Fruit fly (Drosophila melanogaster) whole organism, embryonic: ENCODE results near the gene CG7149.

Experiments used
- Adf1 ChIP-seq: fragments of 200-800 bp; sonication (Bioruptor generic); IDR thresholded peaks from 2 replicates; pipeline ENCODE4 v1.3.6; 2022; ENCODE audit warnings: missing biosample characterization, missing genetic modification characterization
- BtbVII ChIP-seq: fragments of 200-800 bp; sonication (Bioruptor generic); optimal IDR thresholded peaks from 3 replicates; lab custom pipeline; 2017; ENCODE audit warnings: missing biosample characterization, mild to moderate bottlenecking, missing genetic modification characterization
- CG12155 ChIP-seq: fragments of 200-800 bp; sonication (Bioruptor generic); optimal IDR thresholded peaks from 3 replicates; lab custom pipeline; 2016; ENCODE audit warnings: missing biosample characterization, missing genetic modification characterization
- CG12219 ChIP-seq: fragments of 200-800 bp; sonication (Bioruptor generic); optimal IDR thresholded peaks from 3 replicates; lab custom pipeline; 2018; ENCODE audit warnings: missing biosample characterization, mild to moderate bottlenecking, missing genetic modification characterization
- CG13287 ChIP-seq: fragments of 200-800 bp; sonication (Bioruptor generic); IDR thresholded peaks from 2 replicates; pipeline ENCODE4 v1.3.6; 2022; ENCODE audit warnings: missing biosample characterization, missing genetic modification characterization; ENCODE audit not compliant: partially characterized antibody
- CG15269 ChIP-seq: fragments of 200-800 bp; sonication (Bioruptor generic); optimal IDR thresholded peaks from 2 replicates; lab custom pipeline; 2018; ENCODE audit warnings: missing biosample characterization, mild to moderate bottlenecking, missing genetic modification characterization, moderate library complexity
- CG15696 ChIP-seq: fragments of 200-800 bp; sonication (Bioruptor generic); optimal IDR thresholded peaks from 2 replicates; lab custom pipeline; 2019; ENCODE audit warnings: missing biosample characterization, mild to moderate bottlenecking, missing genetic modification characterization, moderate library complexity
- CG1603 ChIP-seq: fragments of 200-800 bp; sonication (Bioruptor generic); optimal IDR thresholded peaks from 2 replicates; lab custom pipeline; 2019; ENCODE audit warnings: missing biosample characterization, mild to moderate bottlenecking, missing genetic modification characterization, moderate library complexity
- CG16779 ChIP-seq: fragments of 200-800 bp; sonication (Bioruptor generic); IDR thresholded peaks from 2 replicates; pipeline ENCODE4 v1.3.6; 2022; ENCODE audit warnings: missing biosample characterization, missing genetic modification characterization
- CG16815 ChIP-seq: fragments of 200-800 bp; sonication (Bioruptor generic); optimal IDR thresholded peaks from 3 replicates; lab custom pipeline; 2017; ENCODE audit warnings: missing biosample characterization, mild to moderate bottlenecking, missing genetic modification characterization
- CG17802 ChIP-seq: fragments of 200-800 bp; sonication (Bioruptor generic); optimal IDR thresholded peaks from 2 replicates; lab custom pipeline; 2018; ENCODE audit warnings: missing biosample characterization, mild to moderate bottlenecking, missing genetic modification characterization, moderate library complexity
- CG17829 ChIP-seq: fragments of 200-800 bp; optimal IDR thresholded peaks from 2 replicates; lab custom pipeline; 2019; ENCODE audit warnings: missing biosample characterization, mild to moderate bottlenecking, missing genetic modification characterization, moderate library complexity
- CG31388 ChIP-seq: fragments of 200-800 bp; sonication (Bioruptor generic); optimal IDR thresholded peaks from 2 replicates; lab custom pipeline; 2016; ENCODE audit warnings: missing biosample characterization, missing genetic modification characterization
- CG4328 ChIP-seq: fragments of 200-800 bp; sonication (Bioruptor generic); optimal IDR thresholded peaks from 3 replicates; lab custom pipeline; 2017; ENCODE audit warnings: missing biosample characterization, missing genetic modification reagents, missing genetic modification characterization
- CG5953 ChIP-seq: fragments of 200-800 bp; sonication (Bioruptor generic); IDR thresholded peaks from 2 replicates; pipeline ENCODE4 v1.3.6; 2022; ENCODE audit warnings: missing biosample characterization, missing genetic modification characterization
- CG7372 ChIP-seq: fragments of 200-800 bp; sonication (Bioruptor generic); IDR thresholded peaks from 2 replicates; pipeline ENCODE4 v1.3.6; 2022; ENCODE audit warnings: missing biosample characterization, missing genetic modification characterization
- CG9932 ChIP-seq: fragments of 200-800 bp; sonication (Bioruptor generic); IDR thresholded peaks from 2 replicates; pipeline ENCODE4 v1.3.6; 2022; ENCODE audit warnings: missing biosample characterization, missing genetic modification characterization
- D19A ChIP-seq: fragments of 200-800 bp; optimal IDR thresholded peaks from 3 replicates; lab custom pipeline; 2019; ENCODE audit warnings: missing biosample characterization, mild to moderate bottlenecking, missing genetic modification characterization, moderate library complexity
- D19B ChIP-seq: fragments of 200-800 bp; sonication (Bioruptor generic); optimal IDR thresholded peaks from 2 replicates; lab custom pipeline; 2017; ENCODE audit warnings: missing biosample characterization, mild to moderate bottlenecking, missing genetic modification characterization
- E2f1 ChIP-seq: fragments of 200-800 bp; sonication (Bioruptor generic); IDR thresholded peaks from 2 replicates; pipeline ENCODE4 v1.3.6; 2022; ENCODE audit warnings: missing biosample characterization, missing genetic modification characterization
- Ets97D ChIP-seq: fragments of 200-800 bp; sonication (Bioruptor generic); optimal IDR thresholded peaks from 3 replicates; lab custom pipeline; 2016; ENCODE audit warnings: missing biosample characterization, missing genetic modification characterization
- Gug ChIP-seq: fragments of 200-800 bp; sonication (Bioruptor generic); IDR thresholded peaks from 4 replicates; pipeline ENCODE4 v1.3.6; 2022; ENCODE audit warnings: missing biosample characterization, missing genetic modification characterization
- HLH54F ChIP-seq: fragments of 200-800 bp; sonication (Bioruptor generic); optimal IDR thresholded peaks from 3 replicates; lab custom pipeline; 2016; ENCODE audit warnings: missing biosample characterization, missing genetic modification characterization
- Hand ChIP-seq: fragments of 200-800 bp; sonication (Bioruptor generic); optimal IDR thresholded peaks from 2 replicates; lab custom pipeline; 2017; ENCODE audit warnings: mild to moderate bottlenecking, missing biosample characterization, missing genetic modification reagents, missing genetic modification characterization
- Hmx ChIP-seq: fragments of 200-800 bp; sonication (Bioruptor generic); optimal IDR thresholded peaks from 2 replicates; lab custom pipeline; 2016; ENCODE audit warnings: missing biosample characterization, missing genetic modification characterization
- Mrtf ChIP-seq: fragments of 200-800 bp; sonication (Bioruptor generic); IDR thresholded peaks from 3 replicates; pipeline ENCODE4 v1.3.6; 2022; ENCODE audit warnings: missing biosample characterization, missing genetic modification characterization
- NC2β ChIP-seq: fragments of 200-800 bp; sonication (Bioruptor generic); optimal IDR thresholded peaks from 2 replicates; lab custom pipeline; 2016; ENCODE audit warnings: missing biosample characterization, missing genetic modification characterization
- Nf-YB ChIP-seq: fragments of 200-800 bp; sonication (Bioruptor generic); optimal IDR thresholded peaks from 3 replicates; lab custom pipeline; 2019; ENCODE audit warnings: missing biosample characterization, mild to moderate bottlenecking, missing genetic modification characterization, moderate library complexity
- Nf-YC ChIP-seq: fragments of 200-800 bp; optimal IDR thresholded peaks from 3 replicates; lab custom pipeline; 2019; ENCODE audit warnings: missing biosample characterization, mild to moderate bottlenecking, missing genetic modification characterization, moderate library complexity
- Pdp1 ChIP-seq, 2 experiments: fragments of 200-800 bp; sonication (Bioruptor generic); optimal IDR thresholded peaks; 3 replicates each; lab custom pipeline; 2016; ENCODE audit warnings: missing biosample characterization in 2 of 2, missing genetic modification characterization in 2 of 2, mild to moderate bottlenecking in 1 of 2, moderate library complexity in 1 of 2
- Rx ChIP-seq: fragments of 200-800 bp; sonication (Bioruptor generic); IDR thresholded peaks from 2 replicates; pipeline ENCODE4 v1.3.6; 2022; ENCODE audit warnings: missing biosample characterization, missing genetic modification characterization
- Xbp1 ChIP-seq: fragments of 200-800 bp; sonication (Bioruptor generic); optimal IDR thresholded peaks from 3 replicates; lab custom pipeline; 2016; ENCODE audit warnings: missing biosample characterization, mild to moderate bottlenecking, missing genetic modification characterization
- bigmax ChIP-seq: fragments of 200-800 bp; sonication (Bioruptor generic); optimal IDR thresholded peaks from 2 replicates; lab custom pipeline; 2018; ENCODE audit warnings: missing biosample characterization, mild to moderate bottlenecking, missing genetic modification characterization
- cas ChIP-seq: fragments of 200-800 bp; sonication (Bioruptor generic); IDR thresholded peaks from 2 replicates; pipeline ENCODE4 v1.3.6; 2022; ENCODE audit warnings: missing biosample characterization, missing genetic modification characterization
- cato ChIP-seq: fragments of 200-800 bp; sonication (Bioruptor generic); optimal IDR thresholded peaks from 2 replicates; lab custom pipeline; 2016; ENCODE audit warnings: missing biosample characterization, missing genetic modification characterization, borderline replicate concordance
- caup ChIP-seq: fragments of 200-800 bp; sonication (Bioruptor generic); optimal IDR thresholded peaks from 3 replicates; lab custom pipeline; 2017; ENCODE audit warnings: missing biosample characterization, mild to moderate bottlenecking, missing genetic modification characterization, moderate library complexity; ENCODE audit not compliant: severe bottlenecking
- cg ChIP-seq: fragments of 200-800 bp; sonication (Bioruptor generic); optimal IDR thresholded peaks from 3 replicates; lab custom pipeline; 2019; ENCODE audit warnings: missing biosample characterization, mild to moderate bottlenecking, missing genetic modification characterization, moderate library complexity
- hb ChIP-seq: fragments of 200-800 bp; sonication (Bioruptor generic); IDR thresholded peaks from 3 replicates; pipeline ENCODE4 v1.3.6; 2022; ENCODE audit warnings: missing biosample characterization, missing genetic modification characterization; ENCODE audit not compliant: partially characterized antibody
- knrl ChIP-seq: fragments of 200-800 bp; sonication (Bioruptor generic); IDR thresholded peaks from 3 replicates; pipeline ENCODE4 v1.3.6; 2022; ENCODE audit warnings: missing biosample characterization, missing genetic modification characterization; ENCODE audit not compliant: partially characterized antibody
- lab ChIP-seq: fragments of 200-800 bp; sonication (Bioruptor generic); optimal IDR thresholded peaks from 3 replicates; lab custom pipeline; 2017; ENCODE audit warnings: missing biosample characterization, missing genetic modification characterization, mild to moderate bottlenecking, moderate library complexity, missing genetic modification reagents
- nerfin-1 ChIP-seq: fragments of 200-800 bp; sonication (Bioruptor generic); optimal IDR thresholded peaks from 3 replicates; lab custom pipeline; 2019; ENCODE audit warnings: missing biosample characterization, mild to moderate bottlenecking, missing genetic modification characterization, moderate library complexity
- ro ChIP-seq: fragments of 200-800 bp; sonication (Bioruptor generic); IDR thresholded peaks from 2 replicates; pipeline ENCODE4 v1.3.6; 2022; ENCODE audit warnings: missing biosample characterization, missing genetic modification characterization
- sc ChIP-seq, 3 experiments: fragments of >200 bp in 2 of 3; fragments of 200-800 bp in 1 of 3; sonication (Bioruptor generic) in 1 of 3; optimal IDR thresholded peaks; 2 replicates in 2 of 3; 3 replicates in 1 of 3; lab custom pipeline; 2017; ENCODE audit warnings: mild to moderate bottlenecking in 1 of 3, missing biosample characterization in 1 of 3, missing genetic modification characterization in 1 of 3, missing genetic modification reagents in 1 of 3
- sens-2 ChIP-seq: fragments of 200-800 bp; sonication (Bioruptor generic); IDR thresholded peaks from 2 replicates; pipeline ENCODE4 v1.3.6; 2022; ENCODE audit warnings: missing biosample characterization, missing genetic modification characterization
- so ChIP-seq: fragments of 200-800 bp; sonication (Bioruptor generic); IDR thresholded peaks from 3 replicates; pipeline ENCODE4 v1.3.6; 2022; ENCODE audit warnings: missing biosample characterization, missing genetic modification characterization
- stwl ChIP-seq: fragments of 200-800 bp; sonication (Bioruptor generic); optimal IDR thresholded peaks from 3 replicates; lab custom pipeline; 2018; ENCODE audit warnings: missing biosample characterization, mild to moderate bottlenecking, missing genetic modification characterization, moderate library complexity
- zen ChIP-seq: fragments of 200-800 bp; sonication (Bioruptor generic); optimal IDR thresholded peaks from 3 replicates; lab custom pipeline; 2018; ENCODE audit warnings: missing biosample characterization, mild to moderate bottlenecking, missing genetic modification characterization, moderate library complexity
- zf30C ChIP-seq: fragments of 200-800 bp; sonication (Bioruptor generic); optimal IDR thresholded peaks from 3 replicates; lab custom pipeline; 2018; ENCODE audit warnings: missing biosample characterization, mild to moderate bottlenecking, missing genetic modification characterization

The CG7149 gene

dm6 chr2L:7821279-7821848 is 31.0 kb upstream of the CG7149 start (continued):
- TF ChIP-seq bigmax (GFP tag; lab: Kevin White, UChicago) (peak; percentile 9), cato (GFP tag; lab: Kevin White, UChicago) (no peak), Pdp1 (GFP tag; optimal IDR thresholded peaks at IDR 0.05; lab: Kevin White, UChicago) (peak; percentile 49 to 63), CG4328 (GFP tag; lab: Kevin White, UChicago) (peak; percentile 55), CG15269 (tag; lab: Kevin White, UChicago) (peak; percentile 62), CG9932 (GFP tag; lab: Robert Waterston, UW) (peak; percentile 76), CG17829 (tag; lab: Kevin White, UChicago) (peak; percentile 65), CG31388 (GFP tag; lab: Kevin White, UChicago) (no peak), Xbp1 (GFP tag; lab: Kevin White, UChicago) (peak; percentile 75), Gug (GFP tag; lab: Robert Waterston, UW) (peak; percentile 31; the same call in 1 of the 4 replicates), zf30C (GFP tag; lab: Kevin White, UChicago) (no peak), cg (peak; percentile 90), Nf-YB (GFP tag; lab: Kevin White, UChicago) (no peak), so (no peak), sens-2 (GFP tag; lab: Robert Waterston, UW) (0 out of 2 replicates have a peak, but pooled peaks have one; percentile 9), Rx (no peak), CG12219 (peak; percentile 10), nerfin-1 (peak; percentile 30), Nf-YC (tag; lab: Kevin White, UChicago) (peak; percentile 61), NC2β (GFP tag; lab: Kevin White, UChicago) (peak; percentile 54), stwl (tag; lab: Kevin White, UChicago) (peak; percentile 89), lab (GFP tag; lab: Kevin White, UChicago) (no peak), Adf1 (peak; percentile 20; the same call in 1 of the 2 replicates), CG17802 (peak; percentile 2), caup (GFP tag; lab: Kevin White, UChicago) (peak; percentile 36), CG16815 (GFP tag; lab: Kevin White, UChicago) (peak; percentile 18), CG15696 (peak; percentile 40), cas (GFP tag; lab: Robert Waterston, UW) (no peak), D19B (GFP tag; lab: Kevin White, UChicago) (no peak), CG12155 (peak; percentile 29), zen (tag; lab: Kevin White, UChicago) (peak; percentile 41), sc (optimal IDR thresholded peaks at IDR 0.05; lab: Kevin White, UChicago) (no peak), sc (GFP tag; optimal IDR thresholded peaks at IDR 0.05; lab: Kevin White, UChicago) (peak; percentile 24), knrl (peak; percentile 86), HLH54F (GFP tag; lab: Kevin White, UChicago) (peak; percentile 57), BtbVII (GFP tag; lab: Kevin White, UChicago) (peak; percentile 23), ro (no peak), CG7372 (peak; percentile 32; the same call in 1 of the 2 replicates), Hand (peak; percentile 2), E2f1 (GFP tag; lab: Robert Waterston, UW) (peak; percentile 18; the same call in 1 of the 2 replicates), CG16779 (0 out of 2 replicates have a peak, but pooled peaks have one; percentile 45), D19A (peak; percentile 46), hb (GFP tag; lab: Robert Waterston, UW) (peak; percentile 79; the same call in 2 of the 3 replicates), Mrtf (GFP tag; lab: Robert Waterston, UW) (0 out of 3 replicates have a peak, but pooled peaks have one; percentile 47), CG1603 (tag; lab: Kevin White, UChicago) (no peak), CG5953 (GFP tag; lab: Robert Waterston, UW) (peak; percentile 42; the same call in 1 of the 2 replicates), Hmx (GFP tag; lab: Kevin White, UChicago) (no peak), Ets97D (GFP tag; lab: Kevin White, UChicago) (peak; percentile 86), CG13287 (GFP tag; lab: Robert Waterston, UW) (peak; percentile 89)
